Fruit fly (Drosophila melanogaster) whole organism, embryonic: Measurements from ENCODE around the gene CG10089.
A peak's percentile ranks its signal among the peaks of the same experiment; 100 is the strongest.

ENCODE experiments used
- Atf-2 ChIP-seq: fragments of 200-800 bp; sonication (Bioruptor generic); optimal IDR thresholded peaks from 2 replicates; lab custom pipeline; 2016; ENCODE audit warnings: missing biosample characterization, missing genetic modification characterization
- CG1024 ChIP-seq: fragments of 200-800 bp; sonication (Bioruptor generic); IDR thresholded peaks from 2 replicates; pipeline ENCODE4 v1.3.6; 2022; ENCODE audit warnings: missing biosample characterization, missing genetic modification characterization
- CG11456 ChIP-seq: fragments of 200-800 bp; sonication (Bioruptor generic); IDR thresholded peaks from 3 replicates; pipeline ENCODE4 v1.3.6; 2022; ENCODE audit warnings: missing biosample characterization, missing genetic modification characterization
- CG12391 ChIP-seq: fragments of 200-800 bp; sonication (Bioruptor generic); optimal IDR thresholded peaks from 3 replicates; lab custom pipeline; 2018; ENCODE audit warnings: missing biosample characterization, mild to moderate bottlenecking, missing genetic modification characterization, moderate library complexity
- CG15073 ChIP-seq: fragments of 200-800 bp; sonication (Bioruptor generic); optimal IDR thresholded peaks from 2 replicates; lab custom pipeline; 2016; ENCODE audit warnings: missing biosample characterization, missing genetic modification characterization
- CG17361 ChIP-seq: fragments of 200-800 bp; sonication (Bioruptor generic); IDR thresholded peaks from 3 replicates; pipeline ENCODE4 v1.3.6; 2022; ENCODE audit warnings: missing biosample characterization, missing genetic modification characterization
- CG32532 ChIP-seq: fragments of 200-800 bp; sonication (Bioruptor generic); IDR thresholded peaks from 2 replicates; pipeline ENCODE4 v1.3.6; 2022; ENCODE audit warnings: missing biosample characterization, missing genetic modification characterization
- CG4328 ChIP-seq: fragments of 200-800 bp; sonication (Bioruptor generic); optimal IDR thresholded peaks from 3 replicates; lab custom pipeline; 2017; ENCODE audit warnings: missing biosample characterization, missing genetic modification reagents, missing genetic modification characterization
- CG43689 ChIP-seq: fragments of 200-800 bp; sonication (Bioruptor generic); IDR thresholded peaks from 2 replicates; pipeline ENCODE4 v1.3.6; 2022; ENCODE audit warnings: missing biosample characterization, missing genetic modification characterization
- CG8089 ChIP-seq: fragments of 200-800 bp; sonication (Bioruptor generic); optimal IDR thresholded peaks from 3 replicates; lab custom pipeline; 2016; ENCODE audit warnings: missing biosample characterization, missing genetic modification characterization
- CG8359 ChIP-seq: fragments of 200-800 bp; sonication (Bioruptor generic); optimal IDR thresholded peaks from 2 replicates; lab custom pipeline; 2017; ENCODE audit warnings: missing biosample characterization, mild to moderate bottlenecking, missing genetic modification characterization, borderline replicate concordance
- CG9437 ChIP-seq: fragments of 200-800 bp; sonication (Bioruptor generic); optimal IDR thresholded peaks from 2 replicates; lab custom pipeline; 2018; ENCODE audit warnings: missing biosample characterization, mild to moderate bottlenecking, missing genetic modification characterization
- Camta ChIP-seq: fragments of 200-800 bp; sonication (Bioruptor generic); optimal IDR thresholded peaks from 2 replicates; lab custom pipeline; 2016; ENCODE audit warnings: missing biosample characterization, missing genetic modification characterization
- CkIIα-i1 ChIP-seq: fragments of 200-800 bp; sonication (Bioruptor generic); IDR thresholded peaks from 2 replicates; pipeline ENCODE4 v1.3.6; 2022; ENCODE audit warnings: missing biosample characterization, missing genetic modification characterization
- Hey ChIP-seq: fragments of 200-800 bp; sonication (Bioruptor generic); optimal IDR thresholded peaks from 3 replicates; lab custom pipeline; 2018; ENCODE audit warnings: missing biosample characterization, mild to moderate bottlenecking, missing genetic modification characterization
- Hr78 ChIP-seq, 2 experiments: fragments of 200-800 bp in 1 of 2; fragments of >200 bp in 1 of 2; sonication (Bioruptor generic) in 1 of 2; optimal IDR thresholded peaks; 2 replicates each; lab custom pipeline; 2017 to 2019; ENCODE audit warnings: missing biosample characterization in 2 of 2, missing genetic modification characterization in 2 of 2, mild to moderate bottlenecking in 1 of 2, moderate library complexity in 1 of 2
- Med ChIP-seq: fragments of 200-800 bp; sonication (Bioruptor generic); peaks from one replicate; lab custom pipeline; 2016; ENCODE audit warnings: missing biosample characterization, missing genetic modification characterization, mild to moderate bottlenecking, inconsistent platforms, moderate library complexity
- Nf-YB ChIP-seq: fragments of 200-800 bp; sonication (Bioruptor generic); optimal IDR thresholded peaks from 3 replicates; lab custom pipeline; 2019; ENCODE audit warnings: missing biosample characterization, mild to moderate bottlenecking, missing genetic modification characterization, moderate library complexity
- Vsx1 ChIP-seq: fragments of 200-800 bp; sonication (Bioruptor generic); optimal IDR thresholded peaks from 2 replicates; lab custom pipeline; 2017; ENCODE audit warnings: missing biosample characterization, mild to moderate bottlenecking, missing genetic modification characterization, missing genetic modification reagents
- ap ChIP-seq: fragments of 200-800 bp; sonication (Bioruptor generic); IDR thresholded peaks from 2 replicates; pipeline ENCODE4 v1.3.6; 2022; ENCODE audit warnings: missing biosample characterization, missing genetic modification characterization
- az2 ChIP-seq: fragments of 200-800 bp; sonication (Bioruptor generic); optimal IDR thresholded peaks from 3 replicates; lab custom pipeline; 2016; ENCODE audit warnings: missing biosample characterization, missing genetic modification characterization
- bsh ChIP-seq, 2 experiments: fragments of 200-800 bp; sonication (Bioruptor generic); optimal IDR thresholded peaks; 2 replicates each; lab custom pipeline; 2017 to 2018; ENCODE audit warnings: mild to moderate bottlenecking in 2 of 2, missing biosample characterization in 2 of 2, missing genetic modification characterization in 2 of 2, moderate library complexity in 1 of 2
- cg ChIP-seq: fragments of 200-800 bp; sonication (Bioruptor generic); optimal IDR thresholded peaks from 3 replicates; lab custom pipeline; 2019; ENCODE audit warnings: missing biosample characterization, mild to moderate bottlenecking, missing genetic modification characterization, moderate library complexity
- chinmo ChIP-seq: fragments of 200-800 bp; sonication (Bioruptor generic); IDR thresholded peaks from 4 replicates; pipeline ENCODE4 v1.3.6; 2022; ENCODE audit warnings: missing biosample characterization, missing genetic modification characterization; ENCODE audit not compliant: partially characterized antibody
- crol ChIP-seq: fragments of 200-800 bp; sonication (Bioruptor generic); IDR thresholded peaks from 2 replicates; pipeline ENCODE4 v1.3.6; 2022; ENCODE audit warnings: missing biosample characterization, missing genetic modification characterization
- gce ChIP-seq: fragments of 200-800 bp; sonication (Bioruptor generic); IDR thresholded peaks from 3 replicates; pipeline ENCODE4 v1.3.6; 2022; ENCODE audit warnings: missing biosample characterization, missing genetic modification characterization
- jumu ChIP-seq: fragments of 200-800 bp; sonication (Bioruptor generic); optimal IDR thresholded peaks from 3 replicates; lab custom pipeline; 2016; ENCODE audit warnings: missing biosample characterization, missing genetic modification characterization
- lbe ChIP-seq: fragments of 200-800 bp; sonication (Bioruptor generic); optimal IDR thresholded peaks from 2 replicates; lab custom pipeline; 2016; ENCODE audit warnings: missing biosample characterization, mild to moderate bottlenecking, missing genetic modification characterization
- nom ChIP-seq: fragments of 200-800 bp; sonication (Bioruptor generic); optimal IDR thresholded peaks from 2 replicates; lab custom pipeline; 2017; ENCODE audit warnings: missing biosample characterization, missing genetic modification characterization, mild to moderate bottlenecking, moderate library complexity, missing genetic modification reagents
- odd ChIP-seq: fragments of 200-800 bp; sonication (Bioruptor generic); optimal IDR thresholded peaks from 2 replicates; lab custom pipeline; 2017; ENCODE audit warnings: missing biosample characterization, mild to moderate bottlenecking, missing genetic modification characterization
- otp ChIP-seq: fragments of 200-800 bp; sonication (Bioruptor generic); IDR thresholded peaks from 3 replicates; pipeline ENCODE4, ENCODE4 v1.3.6; 2022; ENCODE audit warnings: missing biosample characterization, missing genetic modification characterization
- row ChIP-seq: fragments of 200-800 bp; sonication (Bioruptor generic); IDR thresholded peaks from 3 replicates; pipeline ENCODE4 v1.3.6; 2022; ENCODE audit warnings: missing biosample characterization, missing genetic modification characterization
- sens ChIP-seq: fragments of 200-800 bp; sonication (Bioruptor generic); peaks from one replicate; lab custom pipeline; 2016; ENCODE audit warnings: missing biosample characterization, missing genetic modification characterization
- seq ChIP-seq: fragments of 200-800 bp; sonication (Bioruptor generic); IDR thresholded peaks from 2 replicates; pipeline ENCODE4 v1.3.6; 2022; ENCODE audit warnings: missing biosample characterization, missing genetic modification characterization
- sob ChIP-seq: fragments of 200-800 bp; sonication (Bioruptor generic); IDR thresholded peaks from 2 replicates; pipeline ENCODE4 v1.3.6; 2022; ENCODE audit warnings: missing biosample characterization, missing genetic modification characterization
- toy ChIP-seq: fragments of 200-800 bp; sonication (Bioruptor generic); IDR thresholded peaks from 2 replicates; pipeline ENCODE4 v1.3.6; 2022; ENCODE audit warnings: missing biosample characterization, missing genetic modification characterization
- trh ChIP-seq: fragments of 200-800 bp; sonication (Bioruptor generic); optimal IDR thresholded peaks from 2 replicates; lab custom pipeline; 2016; ENCODE audit warnings: missing biosample characterization, missing genetic modification characterization
- vvl ChIP-seq: fragments of 200-800 bp; sonication (Bioruptor generic); IDR thresholded peaks from 2 replicates; pipeline ENCODE4 v1.3.6; 2022; ENCODE audit warnings: missing biosample characterization, missing genetic modification characterization
- zf30C ChIP-seq: fragments of 200-800 bp; sonication (Bioruptor generic); optimal IDR thresholded peaks from 3 replicates; lab custom pipeline; 2018; ENCODE audit warnings: missing biosample characterization, mild to moderate bottlenecking, missing genetic modification characterization

The CG10089 gene

DNA sequence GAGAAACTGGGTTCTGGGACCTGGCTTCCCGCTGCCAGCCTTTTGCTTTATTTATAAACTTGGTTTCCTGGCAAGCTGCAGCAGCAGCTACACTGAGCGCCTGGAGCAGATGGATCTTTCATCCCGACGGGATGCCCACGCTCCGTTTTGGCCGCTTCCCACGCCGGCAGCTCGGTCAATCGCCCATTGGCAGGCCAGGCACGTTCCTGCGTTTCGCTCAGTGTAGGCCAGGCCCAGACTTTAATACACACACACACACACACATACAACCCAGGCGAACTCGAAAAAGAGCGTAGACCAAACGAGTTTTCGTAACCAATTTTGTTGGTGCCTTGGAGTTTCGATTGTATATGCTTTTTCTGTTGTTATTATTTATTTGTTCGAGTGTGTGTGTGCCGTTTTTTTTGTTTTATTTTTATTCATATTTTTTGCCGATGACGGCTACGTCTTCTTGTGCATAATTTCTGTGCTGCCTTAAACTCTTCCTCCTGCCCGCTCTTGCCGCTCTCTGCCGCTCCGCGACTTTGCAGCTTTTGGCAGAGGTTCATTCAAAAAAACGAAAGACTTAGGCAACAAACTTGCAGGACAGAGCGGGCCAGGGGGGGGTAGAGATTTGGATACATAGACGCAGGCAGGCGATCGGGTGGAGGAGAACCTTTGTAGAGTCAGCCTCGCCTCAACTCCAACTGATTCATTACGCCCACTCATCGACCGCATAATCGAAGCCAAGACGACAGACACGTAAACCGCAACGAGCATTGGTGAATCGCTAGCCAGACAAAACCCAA, 25.5 kb upstream of the CG10089 start (continued):
- TF ChIP-seq otp: no peak
- TF ChIP-seq CG15073 (GFP tag; lab: Kevin White, UChicago): no peak
- peak; percentile 60; the same call in 1 of the 4 replicates for TF ChIP-seq chinmo (GFP tag; lab: Robert Waterston, UW)
- TF ChIP-seq az2 (GFP tag; lab: Kevin White, UChicago): no peak
- TF ChIP-seq CG1024 (GFP tag; lab: Robert Waterston, UW): no peak
- TF ChIP-seq crol (GFP tag; lab: Robert Waterston, UW): peak; percentile 45
- TF ChIP-seq CG32532: 0 out of 2 replicates have a peak, but pooled peaks have one; percentile 22
- no peak for TF ChIP-seq Atf-2 (GFP tag; lab: Kevin White, UChicago)
- 0 out of 3 replicates have a peak, but pooled peaks have one; percentile 18 for TF ChIP-seq CG11456 (GFP tag; lab: Robert Waterston, UW)
- no peak for TF ChIP-seq CG9437 (GFP tag; lab: Kevin White, UChicago)
- peak; percentile 81 for TF ChIP-seq zf30C (GFP tag; lab: Kevin White, UChicago)
- TF ChIP-seq jumu (GFP tag; lab: Kevin White, UChicago): no peak
- TF ChIP-seq CG12391: no peak
- no peak; the same call in 1 of the 2 replicates for TF ChIP-seq seq (GFP tag; lab: Robert Waterston, UW)
- TF ChIP-seq ap: no peak
- no peak for TF ChIP-seq CG43689
- no peak for TF ChIP-seq sob (GFP tag; lab: Robert Waterston, UW)
- 0 out of 3 replicates have a peak, but pooled peaks have one; percentile 7 for TF ChIP-seq row (GFP tag; lab: Robert Waterston, UW)
- TF ChIP-seq CG8359 (GFP tag; lab: Kevin White, UChicago): no peak
- TF ChIP-seq bsh (GFP tag; optimal IDR thresholded peaks at IDR 0.05; lab: Kevin White, UChicago): peak in 1 of 2 experiments; percentile 48
- TF ChIP-seq toy (GFP tag; lab: Robert Waterston, UW): no peak
- TF ChIP-seq odd: no peak
- TF ChIP-seq cg: peak; percentile 68
- TF ChIP-seq gce (GFP tag; lab: Robert Waterston, UW): no peak
- TF ChIP-seq CkIIα-i1 (GFP tag; lab: Robert Waterston, UW): no peak
- TF ChIP-seq Camta (GFP tag; lab: Kevin White, UChicago): no peak
- TF ChIP-seq CG4328 (GFP tag; lab: Kevin White, UChicago): no peak
- peak; percentile 77 for TF ChIP-seq lbe
- TF ChIP-seq Vsx1: no peak
- TF ChIP-seq Hr78 (GFP tag; optimal IDR thresholded peaks at IDR 0.05; lab: Kevin White, UChicago): no peak
- TF ChIP-seq CG17361 (GFP tag; lab: Robert Waterston, UW): no peak
- peak; percentile 89 for TF ChIP-seq nom
- no peak for TF ChIP-seq Hey (tag; lab: Kevin White, UChicago)
- no peak for TF ChIP-seq Nf-YB (GFP tag; lab: Kevin White, UChicago)
- TF ChIP-seq Med (GFP tag; lab: Kevin White, UChicago): peak; percentile 66
- no peak for TF ChIP-seq trh (GFP tag; lab: Kevin White, UChicago)
- peak; percentile 47; the same call in 1 of the 2 replicates for TF ChIP-seq vvl (GFP tag; lab: Robert Waterston, UW)

DNA sequence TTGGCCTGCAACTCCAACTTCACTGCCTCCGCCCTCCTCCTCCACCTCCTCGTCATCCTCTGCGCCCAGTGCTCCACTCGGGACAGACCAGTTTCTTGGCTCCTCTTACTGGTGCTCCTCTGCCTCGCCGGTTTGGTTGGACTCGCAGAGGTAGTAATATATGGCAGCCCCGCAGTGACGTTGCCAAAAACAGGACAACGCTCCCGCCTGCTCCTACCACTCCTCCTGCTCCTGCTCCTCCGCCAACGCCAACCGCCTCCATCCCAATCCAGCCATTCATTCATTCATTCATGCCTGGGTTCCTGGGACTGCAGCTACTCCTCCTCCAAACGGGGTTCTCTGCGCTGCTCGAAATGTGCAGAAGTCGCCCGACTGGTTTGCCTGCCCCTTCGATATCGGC, 24.9 kb upstream of the CG10089 start:
- TF ChIP-seq CG8089 (no peak), sens (GFP tag; lab: Kevin White, UChicago) (peak; percentile 22)
